Fruit fly (Drosophila melanogaster) whole organism, embryonic: ENCODE measurements around the gene CG7025.

Source experiments
- CG13894 ChIP-seq: fragments of 200-800 bp; sonication (Bioruptor generic); optimal IDR thresholded peaks from 3 replicates; lab custom pipeline; 2018; ENCODE audit warnings: missing biosample characterization, mild to moderate bottlenecking, missing genetic modification characterization, moderate library complexity
- CG17912 ChIP-seq: fragments of 200-800 bp; sonication (Bioruptor generic); optimal IDR thresholded peaks from 2 replicates; lab custom pipeline; 2018; ENCODE audit warnings: missing biosample characterization, mild to moderate bottlenecking, missing genetic modification characterization
- CG31388 ChIP-seq: fragments of 200-800 bp; sonication (Bioruptor generic); optimal IDR thresholded peaks from 2 replicates; lab custom pipeline; 2016; ENCODE audit warnings: missing biosample characterization, missing genetic modification characterization
- CG3163 ChIP-seq: fragments of 200-800 bp; sonication (Bioruptor generic); optimal IDR thresholded peaks from 3 replicates; lab custom pipeline; 2016; ENCODE audit warnings: missing biosample characterization, missing genetic modification characterization
- CG8478 ChIP-seq: fragments of >200 bp; optimal IDR thresholded peaks from 2 replicates; lab custom pipeline; 2018
- Hr39 ChIP-seq: fragments of >200 bp; optimal IDR thresholded peaks from 2 replicates; lab custom pipeline; 2017
- Sox102F ChIP-seq: fragments of 200-800 bp; sonication (Bioruptor generic); optimal IDR thresholded peaks from 2 replicates; lab custom pipeline; 2018; ENCODE audit warnings: missing biosample characterization, mild to moderate bottlenecking, missing genetic modification characterization, moderate library complexity
- emc ChIP-seq: fragments of 200-800 bp; sonication (Bioruptor generic); optimal IDR thresholded peaks from 2 replicates; lab custom pipeline; 2016; ENCODE audit warnings: missing biosample characterization, missing genetic modification characterization
- usp ChIP-seq: fragments of >200 bp; optimal IDR thresholded peaks from 2 replicates; lab custom pipeline; 2017; ENCODE audit warnings: missing biosample characterization, missing genetic modification characterization

- no peak for TF ChIP-seq emc (GFP tag; lab: Kevin White, UChicago)
- TF ChIP-seq CG31388 (GFP tag; lab: Kevin White, UChicago) = no peak
- no peak for TF ChIP-seq CG8478 (lab: Kevin White, UChicago)
- TF ChIP-seq usp (GFP tag; lab: Kevin White, UChicago) = no peak
- no peak for TF ChIP-seq Hr39
- TF ChIP-seq CG13894 = no peak
- no peak for TF ChIP-seq CG17912
- TF ChIP-seq CG3163 (GFP tag; lab: Kevin White, UChicago) = no peak
- TF ChIP-seq Sox102F (GFP tag; lab: Kevin White, UChicago) = no peak
Observed at dm6 chr2L:7660087-7660486, 32.4 kb downstream of the CG7025 start.
